Worm (Caenorhabditis elegans) whole organism, early embryonic: ENCODE measurements around the gene C04G2.10.

Experiments used
- B0310.2 ChIP-seq: sonication (generic microtip); optimal IDR thresholded peaks from 2 replicates; lab custom pipeline; 2016; ENCODE audit warnings: mild to moderate bottlenecking, missing genetic modification characterization, missing compliant biosample characterization
- F13C5.2 ChIP-seq: sonication (generic microtip); optimal IDR thresholded peaks from 2 replicates; lab custom pipeline; 2017; ENCODE audit warnings: mild to moderate bottlenecking, missing genetic modification characterization, inconsistent platforms, missing compliant biosample characterization
- aly-1 ChIP-seq: sonication (generic microtip); optimal IDR thresholded peaks from 2 replicates; lab custom pipeline; 2016; ENCODE audit warnings: missing genetic modification characterization, missing compliant biosample characterization
- ama-1 ChIP-seq: fragments of 150-350 bp; optimal IDR thresholded peaks from 2 replicates; lab custom pipeline; 2014
- ceh-13 ChIP-seq: fragments of 200-800 bp; sonication (Bioruptor generic); optimal IDR thresholded peaks from 2 replicates; lab custom pipeline; 2018; ENCODE audit warnings: mild to moderate bottlenecking, missing genetic modification characterization, missing compliant biosample characterization
- ceh-36 ChIP-seq: sonication (generic microtip); optimal IDR thresholded peaks from 2 replicates; lab custom pipeline; 2016; ENCODE audit warnings: missing genetic modification characterization, inconsistent platforms, missing compliant biosample characterization
- flt-1 ChIP-seq: fragments of 200-800 bp; sonication (Bioruptor generic); IDR thresholded peaks from 2 replicates; pipeline ENCODE4 v1.3.6; 2022; ENCODE audit warnings: missing genetic modification characterization, missing compliant biosample characterization
- hmbx-1 ChIP-seq: sonication (generic microtip); optimal IDR thresholded peaks from 2 replicates; lab custom pipeline; 2016; ENCODE audit warnings: mild to moderate bottlenecking, missing genetic modification characterization, missing compliant biosample characterization
- hmg-4 ChIP-seq: fragments of 200-800 bp; sonication (Bioruptor generic); optimal IDR thresholded peaks from 2 replicates; lab custom pipeline; 2018; ENCODE audit warnings: mild to moderate bottlenecking, missing genetic modification characterization, missing compliant biosample characterization
- pes-1 ChIP-seq: fragments of 200-800 bp; sonication (Bioruptor generic); IDR thresholded peaks from 2 replicates; pipeline ENCODE4 v1.3.6; 2022; ENCODE audit warnings: missing genetic modification reagents, missing genetic modification characterization, missing compliant biosample characterization
- scrt-1 ChIP-seq: fragments of 200-800 bp; sonication (Bioruptor generic); IDR thresholded peaks from 2 replicates; pipeline ENCODE4 v1.3.6; 2022; ENCODE audit warnings: missing genetic modification characterization, missing compliant biosample characterization
- tbx-11 ChIP-seq: fragments of 200-800 bp; sonication (Bioruptor generic); IDR thresholded peaks from 2 replicates; pipeline ENCODE4 v1.3.6; 2022; ENCODE audit warnings: missing genetic modification characterization, missing compliant biosample characterization
- tra-4 ChIP-seq: sonication (generic microtip); optimal IDR thresholded peaks from 2 replicates; lab custom pipeline; 2017; ENCODE audit warnings: missing genetic modification characterization, missing compliant biosample characterization

DNA sequence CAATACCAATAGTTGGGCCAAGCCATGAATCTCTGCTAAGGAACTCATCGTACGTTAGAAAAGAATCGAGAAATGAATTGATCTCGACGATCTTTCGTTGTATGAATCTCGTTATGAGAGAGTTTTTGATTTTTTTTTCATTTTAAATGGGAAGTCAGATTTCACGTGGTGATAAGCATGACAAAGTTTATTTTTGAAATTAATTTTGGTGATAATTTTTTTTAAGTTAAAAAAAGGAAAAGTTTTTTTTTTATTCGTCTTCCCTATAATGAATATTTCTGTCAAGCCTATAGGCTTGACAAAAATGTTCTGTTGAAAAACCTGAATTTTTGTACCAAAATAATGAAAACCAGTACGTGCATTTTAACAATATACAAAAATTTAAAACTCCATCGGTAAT, 20.6 kb downstream of the C04G2.10 start, which contains the start of gene K08F4.5:
- TF ChIP-seq F13C5.2 (tag; lab: Kevin White, UChicago) (no peak), tbx-11 (GFP tag; lab: Robert Waterston, UW) (no peak), flt-1 (GFP tag; lab: Robert Waterston, UW) (no peak), B0310.2 (tag; lab: Kevin White, UChicago) (no peak), scrt-1 (GFP tag; lab: Robert Waterston, UW) (no peak), ama-1 (lab: Kevin White, UChicago) (no peak), ceh-13 (GFP tag; lab: Kevin White, UChicago) (no peak), aly-1 (tag; lab: Kevin White, UChicago) (no peak), hmbx-1 (tag; lab: Kevin White, UChicago) (no peak), tra-4 (tag; lab: Kevin White, UChicago) (no peak), ceh-36 (no peak), pes-1 (GFP tag; lab: Robert Waterston, UW) (no peak), hmg-4 (GFP tag; lab: Kevin White, UChicago) (no peak)
